Worm (Caenorhabditis elegans) whole organism, young adult: ENCODE results near the gene ttr-41.

Experiments used
- F57C9.4 ChIP-seq: sonication (generic microtip); optimal IDR thresholded peaks from 2 replicates; lab custom pipeline; 2017; ENCODE audit warnings: mild to moderate bottlenecking, missing genetic modification characterization, missing compliant biosample characterization
- T07F8.4 ChIP-seq: sonication (generic microtip); optimal IDR thresholded peaks from 2 replicates; lab custom pipeline; 2016; ENCODE audit warnings: mild to moderate bottlenecking, missing genetic modification characterization, moderate library complexity, missing compliant biosample characterization
- Y53G8AR.9 ChIP-seq: fragments of 200-800 bp; sonication (Bioruptor generic); conservative IDR thresholded peaks from 2 replicates; pipeline ENCODE4 v1.3.6; 2022; ENCODE audit warnings: missing genetic modification reagents, missing genetic modification characterization, missing compliant biosample characterization
- ceh-79 ChIP-seq: sonication (generic microtip); optimal IDR thresholded peaks from 2 replicates; lab custom pipeline; 2017; ENCODE audit warnings: mild to moderate bottlenecking, missing genetic modification characterization, missing compliant biosample characterization
- efl-1 ChIP-seq: fragments of 150-350 bp; optimal IDR thresholded peaks from 2 replicates; lab custom pipeline; 2014; ENCODE audit warnings: missing biosample characterization, missing genetic modification reagents, missing genetic modification characterization
- mes-4 ChIP-seq: sonication (generic microtip); optimal IDR thresholded peaks from 2 replicates; lab custom pipeline; 2016; ENCODE audit warnings: missing genotype, missing genetic modification characterization, missing compliant biosample characterization
- nfya-1 ChIP-seq: sonication (generic microtip); optimal IDR thresholded peaks from 2 replicates; lab custom pipeline; 2017; ENCODE audit warnings: antibody characterized with exemption, missing compliant biosample characterization, missing genetic modification characterization, borderline replicate concordance; ENCODE audit not compliant: insufficient read depth
- tbp1 ChIP-seq: fragments of 200-800 bp; sonication (Bioruptor generic); optimal IDR thresholded peaks from 2 replicates; lab custom pipeline; 2018; ENCODE audit warnings: mild to moderate bottlenecking, missing genetic modification characterization, missing compliant biosample characterization
- tlf-1 ChIP-seq: fragments of 200-800 bp; sonication (Bioruptor generic); optimal IDR thresholded peaks from 2 replicates; lab custom pipeline; 2018; ENCODE audit warnings: mild to moderate bottlenecking, missing genetic modification characterization, missing compliant biosample characterization
- unc-62 ChIP-seq: fragments of 150-350 bp; optimal IDR thresholded peaks from 2 replicates; lab custom pipeline; 2014; ENCODE audit warnings: missing biosample characterization, missing genetic modification reagents, missing genetic modification characterization

- TF ChIP-seq unc-62 (no peak), ceh-79 (tag; lab: Kevin White, UChicago) (no peak), efl-1 (GFP tag; lab: Kevin White, UChicago) (no peak), F57C9.4 (tag; lab: Kevin White, UChicago) (no peak), nfya-1 (tag; lab: Kevin White, UChicago) (no peak), mes-4 (tag; lab: Kevin White, UChicago) (no peak), Y53G8AR.9 (no peak), tbp1 (GFP tag; lab: Kevin White, UChicago) (no peak), T07F8.4 (tag; lab: Kevin White, UChicago) (no peak), tlf-1 (GFP tag; lab: Kevin White, UChicago) (no peak)
These were observed 42.8 kb downstream of the ttr-41 start for ce11 chrII:4684852-4685251.
